Worm (Caenorhabditis elegans) whole organism, young adult: ENCODE measurements around the gene sri-48.
A peak's percentile ranks its signal among the peaks of the same experiment; 100 is the strongest.

ENCODE experiments used
- B0035.1 ChIP-seq: sonication (generic microtip); optimal IDR thresholded peaks from 2 replicates; lab custom pipeline; 2016; ENCODE audit warnings: missing genetic modification characterization, mild to moderate bottlenecking, missing compliant biosample characterization, missing genotype, missing genetic modification reagents
- B0261.1 ChIP-seq: sonication (generic microtip); optimal IDR thresholded peaks from 2 replicates; lab custom pipeline; 2016; ENCODE audit warnings: mild to moderate bottlenecking, missing genetic modification characterization, moderate library complexity, missing compliant biosample characterization
- B0336.3 ChIP-seq: fragments of 200-800 bp; sonication (Bioruptor generic); IDR thresholded peaks from 2 replicates; pipeline ENCODE4 v1.3.6; 2022; ENCODE audit warnings: missing genetic modification characterization, missing compliant biosample characterization
- C17E4.6 ChIP-seq: fragments of 200-800 bp; sonication (Bioruptor generic); IDR thresholded peaks from 2 replicates; pipeline ENCODE4 v1.3.6; 2022; ENCODE audit warnings: missing genetic modification reagents, missing genetic modification characterization, missing compliant biosample characterization
- F10E7.11 ChIP-seq: sonication (generic microtip); optimal IDR thresholded peaks from 2 replicates; lab custom pipeline; 2017; ENCODE audit warnings: mild to moderate bottlenecking, missing genetic modification characterization, moderate library complexity, missing compliant biosample characterization
- F22D6.2 ChIP-seq: sonication (generic microtip); optimal IDR thresholded peaks from 2 replicates; lab custom pipeline; 2016; ENCODE audit warnings: mild to moderate bottlenecking, missing genetic modification characterization, missing compliant biosample characterization
- F57A8.1 ChIP-seq: fragments of 200-800 bp; sonication (Bioruptor generic); optimal IDR thresholded peaks from 2 replicates; lab custom pipeline; 2018; ENCODE audit warnings: mild to moderate bottlenecking, missing genetic modification characterization, moderate library complexity, missing compliant biosample characterization
- T07F8.4 ChIP-seq: sonication (generic microtip); optimal IDR thresholded peaks from 2 replicates; lab custom pipeline; 2016; ENCODE audit warnings: mild to moderate bottlenecking, missing genetic modification characterization, moderate library complexity, missing compliant biosample characterization
- Y56A3A.18 ChIP-seq: fragments of 200-800 bp; sonication (Bioruptor generic); IDR thresholded peaks from 2 replicates; pipeline ENCODE4 v1.3.6; 2022; ENCODE audit warnings: missing genetic modification reagents, missing genetic modification characterization, missing compliant biosample characterization
- akir-1 ChIP-seq: fragments of 200-800 bp; sonication (Bioruptor generic); optimal IDR thresholded peaks from 2 replicates; lab custom pipeline; 2018; ENCODE audit warnings: mild to moderate bottlenecking, missing genetic modification characterization, moderate library complexity, missing compliant biosample characterization
- ama-1 ChIP-seq, 3 experiments: fragments of 150-350 bp in 1 of 3; sonication (generic microtip) in 2 of 3; optimal IDR thresholded peaks; 2 replicates each; lab custom pipeline; 2014 to 2018; ENCODE audit warnings: missing biosample characterization in 2 of 3, missing genetic modification characterization in 2 of 3, missing genetic modification reagents in 2 of 3
- aptf-3 ChIP-seq: fragments of 200-800 bp; sonication (Bioruptor generic); IDR thresholded peaks from 2 replicates; pipeline ENCODE4 v1.3.6; 2022; ENCODE audit warnings: missing genetic modification characterization, missing compliant biosample characterization
- atf-7 ChIP-seq: sonication (generic microtip); optimal IDR thresholded peaks from 2 replicates; lab custom pipeline; 2017; ENCODE audit warnings: mild to moderate bottlenecking, missing genetic modification characterization, missing compliant biosample characterization
- athp-1 ChIP-seq: sonication (generic microtip); optimal IDR thresholded peaks from 2 replicates; lab custom pipeline; 2017; ENCODE audit warnings: mild to moderate bottlenecking, missing genetic modification characterization, missing compliant biosample characterization
- attf-5 ChIP-seq: fragments of 200-800 bp; sonication (Bioruptor generic); optimal IDR thresholded peaks from 2 replicates; lab custom pipeline; 2018; ENCODE audit warnings: mild to moderate bottlenecking, missing genetic modification characterization, missing compliant biosample characterization
- cebp-1 ChIP-seq, 2 experiments: fragments of 200-800 bp in 1 of 2; sonication (Bioruptor generic) in 1 of 2; sonication (generic microtip) in 1 of 2; IDR thresholded peaks in 1 of 2; optimal IDR thresholded peaks in 1 of 2; 2 replicates each; pipeline versions ENCODE4 v1.3.6 to Lab custom; 2017 to 2022; ENCODE audit warnings: missing compliant biosample characterization in 2 of 2, missing genetic modification characterization in 2 of 2, mild to moderate bottlenecking in 1 of 2, missing genetic modification reagents in 1 of 2, moderate library complexity in 1 of 2
- ceh-100 ChIP-seq: fragments of 200-800 bp; sonication (Bioruptor generic); IDR thresholded peaks from 2 replicates; pipeline ENCODE4 v1.3.6; 2022; ENCODE audit warnings: missing genetic modification reagents, missing genetic modification characterization, missing compliant biosample characterization
- ceh-79 ChIP-seq: sonication (generic microtip); optimal IDR thresholded peaks from 2 replicates; lab custom pipeline; 2017; ENCODE audit warnings: mild to moderate bottlenecking, missing genetic modification characterization, missing compliant biosample characterization
- chd-7 ChIP-seq: sonication (generic microtip); optimal IDR thresholded peaks from 2 replicates; lab custom pipeline; 2016; ENCODE audit warnings: mild to moderate bottlenecking, missing genetic modification characterization, moderate library complexity, missing compliant biosample characterization
- dox-1 ChIP-seq: fragments of 200-800 bp; sonication (Bioruptor generic); IDR thresholded peaks from 2 replicates; pipeline ENCODE4 v1.3.6; 2022; ENCODE audit warnings: missing genetic modification reagents, missing genetic modification characterization, missing compliant biosample characterization
- egl-18 ChIP-seq: fragments of 200-800 bp; sonication (Bioruptor generic); IDR thresholded peaks from 2 replicates; pipeline ENCODE4 v1.3.6; 2022; ENCODE audit warnings: missing genetic modification reagents, missing genetic modification characterization, missing compliant biosample characterization
- ets-4 ChIP-seq: fragments of 200-800 bp; sonication (Bioruptor generic); optimal IDR thresholded peaks from 2 replicates; lab custom pipeline; 2018; ENCODE audit warnings: mild to moderate bottlenecking, missing genetic modification characterization, missing compliant biosample characterization
- him-1 ChIP-seq: sonication (generic microtip); optimal IDR thresholded peaks from 2 replicates; lab custom pipeline; 2016; ENCODE audit warnings: missing genotype, missing genetic modification reagents, missing genetic modification characterization, missing compliant biosample characterization
- hlh-26 ChIP-seq: fragments of 200-800 bp; sonication (Bioruptor generic); conservative IDR thresholded peaks from 2 replicates; pipeline ENCODE4 v1.3.6; 2022; ENCODE audit warnings: missing genetic modification reagents, missing genetic modification characterization, missing compliant biosample characterization
- hmg-1.2 ChIP-seq: fragments of 200-800 bp; sonication (Bioruptor generic); IDR thresholded peaks from 2 replicates; pipeline ENCODE4 v1.3.6; 2022; ENCODE audit warnings: missing genetic modification reagents, missing genetic modification characterization, missing compliant biosample characterization
- lag-1 ChIP-seq: fragments of 200-800 bp; sonication (Bioruptor generic); IDR thresholded peaks from 2 replicates; pipeline ENCODE4 v1.3.6; 2022; ENCODE audit warnings: missing genetic modification reagents, missing genetic modification characterization, missing compliant biosample characterization
- let-526 ChIP-seq: fragments of 200-800 bp; sonication (Bioruptor generic); IDR thresholded peaks from 2 replicates; pipeline ENCODE4 v1.3.6; 2022; ENCODE audit warnings: missing genetic modification reagents, missing genetic modification characterization, missing compliant biosample characterization
- lin-26 ChIP-seq: fragments of 200-800 bp; sonication (Bioruptor generic); IDR thresholded peaks from 2 replicates; pipeline ENCODE4 v1.3.6; 2022; ENCODE audit warnings: missing genetic modification reagents, missing genetic modification characterization, missing compliant biosample characterization
- lin-40 ChIP-seq: sonication (generic microtip); optimal IDR thresholded peaks from 2 replicates; lab custom pipeline; 2016; ENCODE audit warnings: missing genetic modification characterization, mild to moderate bottlenecking, missing compliant biosample characterization, missing genotype, missing genetic modification reagents
- lsy-27 ChIP-seq: sonication (generic microtip); optimal IDR thresholded peaks from 2 replicates; lab custom pipeline; 2017; ENCODE audit warnings: missing genetic modification characterization, mild to moderate bottlenecking, missing compliant biosample characterization, antibody characterized with exemption, missing genotype, borderline replicate concordance; ENCODE audit not compliant: insufficient read depth
- madf-10 ChIP-seq: sonication (generic microtip); optimal IDR thresholded peaks from 2 replicates; lab custom pipeline; 2016; ENCODE audit warnings: mild to moderate bottlenecking, missing genetic modification characterization, missing compliant biosample characterization
- madf-6 ChIP-seq: fragments of 200-800 bp; sonication (Bioruptor generic); IDR thresholded peaks from 2 replicates; pipeline ENCODE4 v1.3.6; 2022; ENCODE audit warnings: missing genetic modification reagents, missing genetic modification characterization, missing compliant biosample characterization
- mel-28 ChIP-seq: sonication (generic microtip); optimal IDR thresholded peaks from 2 replicates; lab custom pipeline; 2016; ENCODE audit warnings: borderline replicate concordance, mild to moderate bottlenecking, missing genetic modification characterization, missing compliant biosample characterization
- nhr-179 ChIP-seq: sonication (generic microtip); optimal IDR thresholded peaks from 2 replicates; lab custom pipeline; 2016; ENCODE audit warnings: mild to moderate bottlenecking, missing genetic modification characterization, missing compliant biosample characterization
- nhr-80 ChIP-seq: sonication (generic microtip); optimal IDR thresholded peaks from 2 replicates; lab custom pipeline; 2016; ENCODE audit warnings: missing genetic modification characterization, missing compliant biosample characterization
- nhr-90 ChIP-seq: sonication (generic microtip); optimal IDR thresholded peaks from 2 replicates; lab custom pipeline; 2016; ENCODE audit warnings: missing genotype, mild to moderate bottlenecking, missing genetic modification characterization, missing compliant biosample characterization
- pbrm-1 ChIP-seq: fragments of 200-800 bp; sonication (Bioruptor generic); IDR thresholded peaks from 2 replicates; pipeline ENCODE4 v1.3.6; 2022; ENCODE audit warnings: missing genetic modification reagents, missing genetic modification characterization, missing compliant biosample characterization
- sdz-38 ChIP-seq: sonication (generic microtip); optimal IDR thresholded peaks from 2 replicates; lab custom pipeline; 2016; ENCODE audit warnings: missing genotype, missing genetic modification characterization, missing compliant biosample characterization
- tbp1 ChIP-seq: fragments of 200-800 bp; sonication (Bioruptor generic); optimal IDR thresholded peaks from 2 replicates; lab custom pipeline; 2018; ENCODE audit warnings: mild to moderate bottlenecking, missing genetic modification characterization, missing compliant biosample characterization
- unc-62 ChIP-seq: fragments of 150-350 bp; optimal IDR thresholded peaks from 2 replicates; lab custom pipeline; 2014; ENCODE audit warnings: missing biosample characterization, missing genetic modification reagents, missing genetic modification characterization
- xnd-1 ChIP-seq: sonication (generic microtip); optimal IDR thresholded peaks from 2 replicates; lab custom pipeline; 2016; ENCODE audit warnings: missing genotype, missing genetic modification reagents, missing genetic modification characterization, missing compliant biosample characterization
- zfh-2 ChIP-seq: fragments of 200-800 bp; sonication (Bioruptor generic); conservative IDR thresholded peaks from 2 replicates; pipeline ENCODE4 v1.3.6; 2022; ENCODE audit warnings: missing genetic modification reagents, missing genetic modification characterization, missing compliant biosample characterization
- ztf-22 ChIP-seq: fragments of 200-800 bp; sonication (Bioruptor generic); optimal IDR thresholded peaks from 2 replicates; lab custom pipeline; 2018; ENCODE audit warnings: mild to moderate bottlenecking, missing genetic modification characterization, moderate library complexity, missing compliant biosample characterization
- ztf-26 ChIP-seq: sonication (generic microtip); optimal IDR thresholded peaks from 2 replicates; lab custom pipeline; 2017; ENCODE audit warnings: missing genetic modification characterization, missing compliant biosample characterization

Gene sri-48

DNA sequence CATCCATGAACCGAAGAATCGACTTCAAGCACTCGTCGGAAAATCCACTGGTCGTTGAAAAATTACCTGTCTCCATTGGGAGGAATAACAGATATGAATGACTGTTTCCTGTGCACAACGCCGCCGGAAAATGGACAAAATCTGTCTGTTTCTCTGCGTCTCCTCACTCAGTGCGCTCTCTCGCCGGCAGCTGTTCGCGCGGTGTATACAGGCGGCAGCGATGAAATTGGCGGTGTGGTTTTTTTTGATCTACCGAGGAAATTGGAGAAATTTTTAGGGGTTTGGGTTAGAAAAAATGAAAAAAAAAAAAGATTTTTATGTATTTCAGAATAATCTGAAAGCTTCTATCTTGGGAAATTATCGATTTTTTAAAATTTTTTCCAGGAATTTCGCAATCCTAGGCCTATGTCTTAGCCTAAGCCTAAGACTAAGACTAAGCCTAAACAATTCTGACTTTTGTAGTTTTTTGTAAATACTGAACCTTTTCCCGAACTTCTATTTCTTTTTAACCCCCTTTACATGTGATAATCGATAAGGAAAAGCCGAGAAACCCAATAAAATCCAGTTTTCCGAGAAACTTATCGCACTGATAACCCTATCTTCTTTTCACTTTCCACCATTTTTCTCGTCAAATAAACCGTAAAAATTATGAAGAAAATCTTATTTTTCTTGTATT is 47.0 kb upstream of the sri-48 start, which contains the start of the genes fbxc-50 and C17F4.2 (continued):
- TF ChIP-seq pbrm-1 (0 out of 2 replicates have a peak, but pooled peaks have one; percentile 11), lin-26 (no peak), xnd-1 (tag; lab: Kevin White, UChicago) (peak; percentile 77), madf-6 (GFP tag; lab: Robert Waterston, UW) (peak; percentile 88), hmg-1.2 (GFP tag; lab: Robert Waterston, UW) (peak; percentile 91)

DNA sequence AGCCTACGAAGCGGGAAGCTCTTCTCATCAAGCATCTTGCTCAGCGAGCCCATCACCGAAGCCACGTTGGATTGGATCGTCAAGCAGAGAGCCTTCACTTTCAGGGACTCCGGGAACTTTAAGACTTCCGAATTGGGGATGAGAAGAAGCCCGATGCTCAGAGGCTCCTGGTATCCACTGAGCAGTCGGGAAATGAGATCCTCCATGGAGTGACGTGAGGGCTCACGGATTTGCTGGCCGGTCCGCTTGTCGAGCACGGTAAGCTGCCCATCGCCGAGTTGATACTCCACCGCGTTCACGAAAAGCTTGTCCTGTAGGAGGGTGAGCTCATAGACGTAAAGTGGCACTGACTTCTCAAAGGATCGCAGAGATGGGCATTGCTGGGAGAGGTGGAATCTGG is 46.4 kb upstream of the sri-48 start:
- no peak for TF ChIP-seq ztf-22
- TF ChIP-seq zfh-2, result peak; percentile 51; the same call in 1 of the 2 replicates

DNA sequence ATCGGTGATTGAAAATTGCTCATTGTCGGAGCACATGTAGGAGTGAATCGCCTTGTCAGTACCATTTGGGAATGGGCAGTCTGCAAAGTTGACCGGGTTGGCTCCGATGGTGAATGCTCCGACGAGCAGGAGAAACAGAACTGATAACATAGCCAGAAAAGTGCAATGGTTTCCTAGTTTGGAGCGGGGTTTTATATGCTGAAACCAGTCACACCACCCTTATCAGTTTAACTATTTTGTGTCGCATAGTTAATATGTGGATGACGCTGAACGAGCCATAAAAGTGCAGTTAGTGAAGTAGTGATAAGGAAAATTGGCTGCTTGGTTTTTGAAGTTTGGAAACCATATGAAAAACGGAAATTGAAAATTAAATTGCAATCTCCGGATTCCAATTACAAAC is 44.7 kb upstream of the sri-48 start, which contains the start of gene C17F4.7:
Gene C17F4.7 (minus strand): TSS at position 180 of the 400 bp plus-strand sequence.
- TF ChIP-seq lin-40 (tag; lab: Kevin White, UChicago) (no peak), nhr-179 (tag; lab: Kevin White, UChicago) (no peak), ets-4 (GFP tag; lab: Kevin White, UChicago) (peak; percentile 51), ceh-100 (GFP tag; lab: Robert Waterston, UW) (no peak), T07F8.4 (tag; lab: Kevin White, UChicago) (no peak), F22D6.2 (tag; lab: Kevin White, UChicago) (no peak), B0035.1 (no peak), pbrm-1 (0 out of 2 replicates have a peak, but pooled peaks have one; percentile 40), sdz-38 (tag; lab: Kevin White, UChicago) (no peak), aptf-3 (no peak), ztf-26 (tag; lab: Kevin White, UChicago) (peak; percentile 6), hlh-26 (GFP tag; lab: Robert Waterston, UW) (no peak), ceh-79 (no peak), Y56A3A.18 (GFP tag; lab: Robert Waterston, UW) (no peak), egl-18 (GFP tag; lab: Robert Waterston, UW) (no peak), nhr-90 (no peak), B0261.1 (tag; lab: Kevin White, UChicago) (no peak), atf-7 (tag; lab: Kevin White, UChicago) (peak; percentile 50), lsy-27 (tag; lab: Kevin White, UChicago) (no peak), akir-1 (GFP tag; lab: Kevin White, UChicago) (no peak), chd-7 (tag; lab: Kevin White, UChicago) (no peak), B0336.3 (GFP tag; lab: Robert Waterston, UW) (0 out of 2 replicates have a peak, but pooled peaks have one; percentile 16), F10E7.11 (tag; lab: Kevin White, UChicago) (no peak), tbp1 (GFP tag; lab: Kevin White, UChicago) (peak; percentile 21), ztf-22 (peak; percentile 29), lag-1 (GFP tag; lab: Robert Waterston, UW) (no peak), athp-1 (tag; lab: Kevin White, UChicago) (no peak), dox-1 (GFP tag; lab: Robert Waterston, UW) (peak; percentile 46), cebp-1 (GFP tag; IDR thresholded peaks at IDR 0.05; lab: Robert Waterston, UW) (no peak), cebp-1 (tag; optimal IDR thresholded peaks at IDR 0.05; lab: Kevin White, UChicago) (peak; percentile 14), attf-5 (GFP tag; lab: Kevin White, UChicago) (peak; percentile 2), unc-62 (GFP tag; lab: Kevin White, UChicago) (peak; percentile 47), madf-10 (tag; lab: Kevin White, UChicago) (peak; percentile 11), ama-1 (optimal IDR thresholded peaks at IDR 0.05; lab: Kevin White, UChicago) (no peak), ama-1 (GFP tag; optimal IDR thresholded peaks at IDR 0.05; lab: Kevin White, UChicago) (no peak), him-1 (no peak), let-526 (GFP tag; lab: Robert Waterston, UW) (no peak), F57A8.1 (GFP tag; lab: Kevin White, UChicago) (no peak), mel-28 (no peak), nhr-80 (tag; lab: Kevin White, UChicago) (peak; percentile 94), xnd-1 (tag; lab: Kevin White, UChicago) (no peak), C17E4.6 (no peak)
